Fruit fly (Drosophila melanogaster) whole organism, wandering third instar larva: ENCODE data around the gene CG14174.
A peak's percentile ranks its signal among the peaks of the same experiment; 100 is the strongest.

Experiments used
- fru ChIP-seq: fragments of 200-800 bp; sonication (Bioruptor generic); optimal IDR thresholded peaks from 3 replicates; lab custom pipeline; 2016; ENCODE audit warnings: missing biosample characterization, mild to moderate bottlenecking, missing genetic modification characterization
- h ChIP-seq: fragments of 200-800 bp; sonication (Bioruptor generic); optimal IDR thresholded peaks from 3 replicates; lab custom pipeline; 2016; ENCODE audit warnings: missing biosample characterization, mild to moderate bottlenecking, missing genetic modification characterization
- tai ChIP-seq: sonication (Bioruptor generic); optimal IDR thresholded peaks from 2 replicates; lab custom pipeline; 2016; ENCODE audit warnings: missing biosample characterization, missing genetic modification characterization

DNA sequence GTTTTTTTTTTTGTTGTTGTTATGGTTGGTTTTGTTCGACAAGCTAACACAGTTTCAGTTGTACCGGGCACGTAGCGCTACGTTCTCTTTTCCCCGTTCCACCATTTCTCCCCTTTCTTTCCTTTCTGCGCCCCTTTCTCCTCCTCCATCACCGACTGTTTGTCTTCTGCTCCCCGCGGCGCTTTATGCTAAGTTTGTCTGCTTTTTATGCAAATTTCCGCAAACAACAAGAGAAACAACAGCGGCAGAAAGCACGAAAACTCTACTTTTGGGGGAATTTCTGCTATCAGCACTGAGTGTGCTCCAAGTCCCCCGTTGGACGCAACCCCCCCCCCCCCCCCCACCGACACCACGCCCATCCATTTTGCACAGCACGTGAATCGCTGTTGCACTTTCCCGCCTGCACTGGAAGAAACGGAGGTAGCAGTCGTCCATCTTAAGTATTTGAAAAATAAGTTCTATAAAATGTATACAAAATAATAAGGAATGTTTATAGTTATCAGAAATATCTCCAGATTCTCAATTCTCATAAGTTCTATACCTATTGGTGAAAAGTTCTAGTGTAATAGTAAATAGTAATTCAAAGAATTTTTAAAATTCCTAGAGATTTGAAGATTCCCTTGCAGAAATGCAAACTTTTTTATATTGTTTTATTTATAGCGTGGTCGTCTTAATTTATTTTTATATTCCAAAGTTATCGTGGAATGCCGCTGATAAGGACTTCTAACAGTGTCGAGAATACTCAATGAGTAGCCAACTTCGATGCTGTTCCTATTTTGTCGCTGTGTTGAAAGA lies 46.0 kb downstream of the CG14174 start:
- TF ChIP-seq fru = peak; percentile 17
- TF ChIP-seq h = peak; percentile 30
- no peak for TF ChIP-seq tai (GFP tag; lab: Kevin White, UChicago)
